Fruit fly (Drosophila melanogaster) whole organism, embryonic: ENCODE results near the gene Ppt1.

Source experiments
- Blimp-1 ChIP-seq: fragments of 200-800 bp; sonication (Bioruptor generic); optimal IDR thresholded peaks from 3 replicates; lab custom pipeline; 2018; ENCODE audit warnings: missing biosample characterization, missing genetic modification characterization, mild to moderate bottlenecking, moderate library complexity, missing genetic modification reagents
- C15 ChIP-seq: fragments of 200-800 bp; sonication (Bioruptor generic); IDR thresholded peaks from 3 replicates; pipeline ENCODE4 v1.3.6; 2022; ENCODE audit warnings: missing biosample characterization, missing genetic modification characterization
- CG10543 ChIP-seq: fragments of 200-800 bp; sonication (Bioruptor generic); optimal IDR thresholded peaks from 3 replicates; lab custom pipeline; 2017; ENCODE audit warnings: missing biosample characterization, mild to moderate bottlenecking, missing genetic modification characterization, moderate library complexity
- CG10565 ChIP-seq: fragments of 200-800 bp; sonication (Bioruptor generic); optimal IDR thresholded peaks from 3 replicates; lab custom pipeline; 2016; ENCODE audit warnings: missing biosample characterization, mild to moderate bottlenecking, missing genetic modification characterization
- CG11504 ChIP-seq: fragments of 200-800 bp; sonication (Bioruptor generic); optimal IDR thresholded peaks from 3 replicates; lab custom pipeline; 2019; ENCODE audit warnings: missing biosample characterization, mild to moderate bottlenecking, missing genetic modification characterization, moderate library complexity
- CG13894 ChIP-seq: fragments of 200-800 bp; sonication (Bioruptor generic); optimal IDR thresholded peaks from 3 replicates; lab custom pipeline; 2018; ENCODE audit warnings: missing biosample characterization, mild to moderate bottlenecking, missing genetic modification characterization, moderate library complexity
- CG14014 ChIP-seq: fragments of 200-800 bp; sonication (Bioruptor generic); IDR thresholded peaks from 2 replicates; pipeline ENCODE4 v1.3.6; 2022; ENCODE audit warnings: missing biosample characterization, missing genetic modification characterization
- CG14441 ChIP-seq: fragments of 200-800 bp; sonication (Bioruptor generic); IDR thresholded peaks from 2 replicates; pipeline ENCODE4 v1.3.6; 2022; ENCODE audit warnings: missing biosample characterization, missing genetic modification characterization
- CG14860 ChIP-seq: fragments of 200-800 bp; sonication (Bioruptor generic); IDR thresholded peaks from 3 replicates; pipeline ENCODE4 v1.3.6; 2022; ENCODE audit warnings: missing biosample characterization, missing genetic modification characterization; ENCODE audit not compliant: partially characterized antibody
- CG15696 ChIP-seq: fragments of 200-800 bp; sonication (Bioruptor generic); optimal IDR thresholded peaks from 2 replicates; lab custom pipeline; 2019; ENCODE audit warnings: missing biosample characterization, mild to moderate bottlenecking, missing genetic modification characterization, moderate library complexity
- CG1602 ChIP-seq: fragments of 200-800 bp; sonication (Bioruptor generic); optimal IDR thresholded peaks from 3 replicates; lab custom pipeline; 2016; ENCODE audit warnings: missing biosample characterization, missing genetic modification characterization
- CG1603 ChIP-seq: fragments of 200-800 bp; sonication (Bioruptor generic); optimal IDR thresholded peaks from 2 replicates; lab custom pipeline; 2019; ENCODE audit warnings: missing biosample characterization, mild to moderate bottlenecking, missing genetic modification characterization, moderate library complexity
- CG18476 ChIP-seq: fragments of 200-800 bp; sonication (Bioruptor generic); optimal IDR thresholded peaks from 2 replicates; lab custom pipeline; 2016; ENCODE audit warnings: missing biosample characterization, mild to moderate bottlenecking, missing genetic modification characterization
- CG18764 ChIP-seq: fragments of 200-800 bp; sonication (Bioruptor generic); optimal IDR thresholded peaks from 3 replicates; lab custom pipeline; 2016; ENCODE audit warnings: missing biosample characterization, missing genetic modification characterization
- CG2678 ChIP-seq: fragments of 200-800 bp; sonication (Bioruptor generic); optimal IDR thresholded peaks from 3 replicates; lab custom pipeline; 2019; ENCODE audit warnings: missing biosample characterization, mild to moderate bottlenecking, missing genetic modification characterization, moderate library complexity
- CG2712 ChIP-seq: fragments of 200-800 bp; optimal IDR thresholded peaks from 3 replicates; lab custom pipeline; 2019; ENCODE audit warnings: missing biosample characterization, mild to moderate bottlenecking, missing genetic modification characterization, moderate library complexity
- CG31388 ChIP-seq: fragments of 200-800 bp; sonication (Bioruptor generic); optimal IDR thresholded peaks from 2 replicates; lab custom pipeline; 2016; ENCODE audit warnings: missing biosample characterization, missing genetic modification characterization
- CG33557 ChIP-seq: fragments of 200-800 bp; sonication (Bioruptor generic); optimal IDR thresholded peaks from 2 replicates; lab custom pipeline; 2019; ENCODE audit warnings: missing biosample characterization, mild to moderate bottlenecking, missing genetic modification characterization, moderate library complexity
- CG4360 ChIP-seq: fragments of 200-800 bp; sonication (Bioruptor generic); IDR thresholded peaks from 2 replicates; pipeline ENCODE4 v1.3.6; 2022; ENCODE audit warnings: missing biosample characterization, missing genetic modification characterization
- CG4404 ChIP-seq: fragments of 200-800 bp; sonication (Bioruptor generic); IDR thresholded peaks from 2 replicates; pipeline ENCODE4 v1.3.6; 2022; ENCODE audit warnings: missing biosample characterization, missing genetic modification characterization
- CG6689 ChIP-seq: fragments of 200-800 bp; sonication (Bioruptor generic); IDR thresholded peaks from 2 replicates; pipeline ENCODE4 v1.3.6; 2022; ENCODE audit warnings: missing biosample characterization, missing genetic modification characterization
- CG8290 ChIP-seq, 3 experiments: fragments of 200-800 bp; sonication (Bioruptor generic); optimal IDR thresholded peaks; 2 replicates each; lab custom pipeline; 2016 to 2019; ENCODE audit warnings: missing biosample characterization in 3 of 3, missing genetic modification characterization in 3 of 3, mild to moderate bottlenecking in 2 of 3, moderate library complexity in 1 of 3
- CG8359 ChIP-seq: fragments of 200-800 bp; sonication (Bioruptor generic); optimal IDR thresholded peaks from 2 replicates; lab custom pipeline; 2017; ENCODE audit warnings: missing biosample characterization, mild to moderate bottlenecking, missing genetic modification characterization, borderline replicate concordance
- CG9437 ChIP-seq: fragments of 200-800 bp; sonication (Bioruptor generic); optimal IDR thresholded peaks from 2 replicates; lab custom pipeline; 2018; ENCODE audit warnings: missing biosample characterization, mild to moderate bottlenecking, missing genetic modification characterization
- CG9727 ChIP-seq: fragments of 200-800 bp; sonication (Bioruptor generic); optimal IDR thresholded peaks from 3 replicates; lab custom pipeline; 2017; ENCODE audit warnings: missing biosample characterization, mild to moderate bottlenecking, missing genetic modification characterization
- CTCF ChIP-seq: fragments of 200-800 bp; sonication (Bioruptor generic); optimal IDR thresholded peaks from 2 replicates; lab custom pipeline; 2017; ENCODE audit warnings: missing biosample characterization, mild to moderate bottlenecking, missing genetic modification characterization, moderate library complexity
- D19A ChIP-seq: fragments of 200-800 bp; optimal IDR thresholded peaks from 3 replicates; lab custom pipeline; 2019; ENCODE audit warnings: missing biosample characterization, mild to moderate bottlenecking, missing genetic modification characterization, moderate library complexity
- Doc3 ChIP-seq: fragments of 200-800 bp; sonication (Bioruptor generic); IDR thresholded peaks from 3 replicates; pipeline ENCODE4 v1.3.6; 2022; ENCODE audit warnings: missing biosample characterization, missing genetic modification characterization; ENCODE audit not compliant: partially characterized antibody
- Elba2 ChIP-seq: fragments of 200-800 bp; sonication (Bioruptor generic); optimal IDR thresholded peaks from 3 replicates; lab custom pipeline; 2016; ENCODE audit warnings: missing biosample characterization, missing genetic modification characterization
- Ets65A ChIP-seq: fragments of 200-800 bp; sonication (Bioruptor generic); peaks from one replicate; lab custom pipeline; 2016; ENCODE audit warnings: missing biosample characterization, missing genetic modification characterization
- Fer2 ChIP-seq: fragments of 200-800 bp; sonication (Bioruptor generic); optimal IDR thresholded peaks from 2 replicates; lab custom pipeline; 2018; ENCODE audit warnings: missing biosample characterization, mild to moderate bottlenecking, missing genetic modification characterization, moderate library complexity
- Hand ChIP-seq: fragments of 200-800 bp; sonication (Bioruptor generic); optimal IDR thresholded peaks from 2 replicates; lab custom pipeline; 2017; ENCODE audit warnings: mild to moderate bottlenecking, missing biosample characterization, missing genetic modification reagents, missing genetic modification characterization
- HmgD ChIP-seq: fragments of 200-800 bp; sonication (Bioruptor generic); optimal IDR thresholded peaks from 3 replicates; lab custom pipeline; 2016; ENCODE audit warnings: missing biosample characterization, missing genetic modification characterization
- Hr78 ChIP-seq, 2 experiments: fragments of 200-800 bp in 1 of 2; fragments of >200 bp in 1 of 2; sonication (Bioruptor generic) in 1 of 2; optimal IDR thresholded peaks; 2 replicates each; lab custom pipeline; 2017 to 2019; ENCODE audit warnings: missing biosample characterization in 2 of 2, missing genetic modification characterization in 2 of 2, mild to moderate bottlenecking in 1 of 2, moderate library complexity in 1 of 2
- Jarid2 ChIP-seq: fragments of 200-800 bp; sonication (Bioruptor generic); optimal IDR thresholded peaks from 3 replicates; lab custom pipeline; 2017; ENCODE audit warnings: mild to moderate bottlenecking, missing biosample characterization, missing genetic modification reagents, missing genetic modification characterization
- Nf-YB ChIP-seq: fragments of 200-800 bp; sonication (Bioruptor generic); optimal IDR thresholded peaks from 3 replicates; lab custom pipeline; 2019; ENCODE audit warnings: missing biosample characterization, mild to moderate bottlenecking, missing genetic modification characterization, moderate library complexity
- Sry-δ ChIP-seq: fragments of 200-800 bp; sonication (Bioruptor generic); optimal IDR thresholded peaks from 2 replicates; lab custom pipeline; 2016; ENCODE audit warnings: missing biosample characterization, missing genetic modification characterization
- caup ChIP-seq: fragments of 200-800 bp; sonication (Bioruptor generic); optimal IDR thresholded peaks from 3 replicates; lab custom pipeline; 2017; ENCODE audit warnings: missing biosample characterization, mild to moderate bottlenecking, missing genetic modification characterization, moderate library complexity; ENCODE audit not compliant: severe bottlenecking
- ci ChIP-seq: fragments of 200-800 bp; sonication (Bioruptor generic); IDR thresholded peaks from 3 replicates; pipeline ENCODE4 v1.3.6; 2022; ENCODE audit warnings: missing biosample characterization, missing genetic modification characterization
- fd96Cb ChIP-seq: fragments of 200-800 bp; sonication (Bioruptor generic); optimal IDR thresholded peaks from 2 replicates; lab custom pipeline; 2018; ENCODE audit warnings: missing biosample characterization, mild to moderate bottlenecking, missing genetic modification characterization, moderate library complexity
- nom ChIP-seq: fragments of 200-800 bp; sonication (Bioruptor generic); optimal IDR thresholded peaks from 2 replicates; lab custom pipeline; 2017; ENCODE audit warnings: missing biosample characterization, missing genetic modification characterization, mild to moderate bottlenecking, moderate library complexity, missing genetic modification reagents
- pfk ChIP-seq: fragments of 200-800 bp; sonication (Bioruptor generic); optimal IDR thresholded peaks from 2 replicates; lab custom pipeline; 2018; ENCODE audit warnings: missing biosample characterization, mild to moderate bottlenecking, missing genetic modification characterization, moderate library complexity
- phol ChIP-seq: fragments of 200-800 bp; sonication (Bioruptor generic); optimal IDR thresholded peaks from 3 replicates; lab custom pipeline; 2018; ENCODE audit warnings: missing biosample characterization, mild to moderate bottlenecking, missing genetic modification characterization, moderate library complexity
- salm ChIP-seq: fragments of 200-800 bp; sonication (Bioruptor generic); optimal IDR thresholded peaks from 2 replicates; lab custom pipeline; 2018; ENCODE audit warnings: missing biosample characterization, mild to moderate bottlenecking, missing genetic modification characterization
- sens ChIP-seq: fragments of 200-800 bp; sonication (Bioruptor generic); peaks from one replicate; lab custom pipeline; 2016; ENCODE audit warnings: missing biosample characterization, missing genetic modification characterization
- sisA ChIP-seq: fragments of 200-800 bp; sonication (Bioruptor generic); IDR thresholded peaks from 2 replicates; pipeline ENCODE4 v1.3.6; 2022; ENCODE audit warnings: missing biosample characterization, missing genetic modification characterization
- slbo ChIP-seq: fragments of 200-800 bp; sonication (Bioruptor generic); IDR thresholded peaks from 2 replicates; pipeline ENCODE4 v1.3.6; 2022; ENCODE audit warnings: missing biosample characterization, missing genetic modification characterization
- tgo ChIP-seq: fragments of 200-800 bp; sonication (Bioruptor generic); IDR thresholded peaks from 3 replicates; pipeline ENCODE4 v1.3.6; 2022; ENCODE audit warnings: missing biosample characterization, missing genetic modification characterization
- vnd ChIP-seq: fragments of 200-800 bp; sonication (Bioruptor generic); IDR thresholded peaks from 3 replicates; pipeline ENCODE4 v1.3.6; 2022; ENCODE audit warnings: missing biosample characterization, missing genetic modification characterization; ENCODE audit not compliant: partially characterized antibody
- zf30C ChIP-seq: fragments of 200-800 bp; sonication (Bioruptor generic); optimal IDR thresholded peaks from 3 replicates; lab custom pipeline; 2018; ENCODE audit warnings: missing biosample characterization, mild to moderate bottlenecking, missing genetic modification characterization

Gene Ppt1

dm6 chrX:8730306-8730705, 40.3 kb upstream of the Ppt1 start (continued):
- TF ChIP-seq CG2678 (tag; lab: Kevin White, UChicago) (peak; percentile 52), Fer2 (tag; lab: Kevin White, UChicago) (no peak), CG8290 (GFP tag; optimal IDR thresholded peaks at IDR 0.05; lab: Kevin White, UChicago) (no peak), CG8290 (tag; optimal IDR thresholded peaks at IDR 0.05; lab: Kevin White, UChicago) (peak in 1 of 2 experiments; percentile 10), CG2712 (tag; lab: Kevin White, UChicago) (peak; percentile 13), CG11504 (tag; lab: Kevin White, UChicago) (peak; percentile 49), CG31388 (GFP tag; lab: Kevin White, UChicago) (no peak), CG6689 (GFP tag; lab: Robert Waterston, UW) (0 out of 2 replicates have a peak, but pooled peaks have one; percentile 27), CG14860 (GFP tag; lab: Robert Waterston, UW) (no peak), CG10543 (GFP tag; lab: Kevin White, UChicago) (no peak), phol (tag; lab: Kevin White, UChicago) (peak; percentile 4), C15 (no peak), caup (GFP tag; lab: Kevin White, UChicago) (peak; percentile 14), tgo (GFP tag; lab: Robert Waterston, UW) (no peak), Jarid2 (GFP tag; lab: Kevin White, UChicago) (peak; percentile 11), D19A (tag; lab: Kevin White, UChicago) (peak; percentile 12), Sry-δ (no peak), CG9727 (GFP tag; lab: Kevin White, UChicago) (peak; percentile 3), CG14014 (GFP tag; lab: Robert Waterston, UW) (no peak), Doc3 (GFP tag; lab: Robert Waterston, UW) (no peak), CG4360 (GFP tag; lab: Robert Waterston, UW) (no peak), CG9437 (GFP tag; lab: Kevin White, UChicago) (no peak), nom (GFP tag; lab: Kevin White, UChicago) (peak; percentile 10), CG13894 (tag; lab: Kevin White, UChicago) (no peak), fd96Cb (tag; lab: Kevin White, UChicago) (peak; percentile 8), CG4404 (peak; percentile 25; the same call in 1 of the 2 replicates), pfk (no peak), CG15696 (peak; percentile 14), sens (peak; percentile 68), CG18764 (no peak), HmgD (GFP tag; lab: Kevin White, UChicago) (no peak), CG33557 (no peak), CG1602 (GFP tag; lab: Kevin White, UChicago) (no peak), CG1603 (tag; lab: Kevin White, UChicago) (peak; percentile 41), salm (tag; lab: Kevin White, UChicago) (no peak), Elba2 (GFP tag; lab: Kevin White, UChicago) (no peak), CG18476 (no peak)

dm6 chrX:8728030-8728429, 38.0 kb upstream of the Ppt1 start:
- TF ChIP-seq Ets65A (GFP tag; lab: Kevin White, UChicago) (no peak), ci (GFP tag; lab: Robert Waterston, UW) (0 out of 3 replicates have a peak, but pooled peaks have one; percentile 30), Blimp-1 (peak; percentile 3), CG10565 (GFP tag; lab: Kevin White, UChicago) (no peak), Hand (GFP tag; lab: Kevin White, UChicago) (no peak), CG8359 (no peak), Nf-YB (GFP tag; lab: Kevin White, UChicago) (no peak), zf30C (GFP tag; lab: Kevin White, UChicago) (no peak), Doc3 (GFP tag; lab: Robert Waterston, UW) (no peak), sisA (GFP tag; lab: Robert Waterston, UW) (peak; percentile 56; the same call in 1 of the 2 replicates), CTCF (GFP tag; lab: Kevin White, UChicago) (no peak), Hr78 (GFP tag; optimal IDR thresholded peaks at IDR 0.05; lab: Kevin White, UChicago) (no peak), vnd (no peak), CG14441 (GFP tag; lab: Robert Waterston, UW) (0 out of 2 replicates have a peak, but pooled peaks have one; percentile 25), sens (peak; percentile 79), slbo (0 out of 2 replicates have a peak, but pooled peaks have one; percentile 19)
